Fruit fly (Drosophila melanogaster) whole organism, embryonic: Measurements from ENCODE around the gene Ir68b.

Source experiments
- BtbVII ChIP-seq: fragments of 200-800 bp; sonication (Bioruptor generic); optimal IDR thresholded peaks from 3 replicates; lab custom pipeline; 2017; ENCODE audit warnings: missing biosample characterization, mild to moderate bottlenecking, missing genetic modification characterization
- CG11456 ChIP-seq: fragments of 200-800 bp; sonication (Bioruptor generic); IDR thresholded peaks from 3 replicates; pipeline ENCODE4 v1.3.6; 2022; ENCODE audit warnings: missing biosample characterization, missing genetic modification characterization
- CG12071 ChIP-seq: fragments of 200-800 bp; sonication (Bioruptor generic); optimal IDR thresholded peaks from 3 replicates; lab custom pipeline; 2018; ENCODE audit warnings: missing biosample characterization, mild to moderate bottlenecking, missing genetic modification characterization
- CG12155 ChIP-seq: fragments of 200-800 bp; sonication (Bioruptor generic); optimal IDR thresholded peaks from 3 replicates; lab custom pipeline; 2016; ENCODE audit warnings: missing biosample characterization, missing genetic modification characterization
- CG12219 ChIP-seq: fragments of 200-800 bp; sonication (Bioruptor generic); optimal IDR thresholded peaks from 3 replicates; lab custom pipeline; 2018; ENCODE audit warnings: missing biosample characterization, mild to moderate bottlenecking, missing genetic modification characterization
- CG12391 ChIP-seq: fragments of 200-800 bp; sonication (Bioruptor generic); optimal IDR thresholded peaks from 3 replicates; lab custom pipeline; 2018; ENCODE audit warnings: missing biosample characterization, mild to moderate bottlenecking, missing genetic modification characterization, moderate library complexity
- CG13894 ChIP-seq: fragments of 200-800 bp; sonication (Bioruptor generic); optimal IDR thresholded peaks from 3 replicates; lab custom pipeline; 2018; ENCODE audit warnings: missing biosample characterization, mild to moderate bottlenecking, missing genetic modification characterization, moderate library complexity
- CG1529 ChIP-seq: fragments of 200-800 bp; sonication (Bioruptor generic); optimal IDR thresholded peaks from 3 replicates; lab custom pipeline; 2018; ENCODE audit warnings: missing biosample characterization, missing genetic modification characterization
- CG1603 ChIP-seq: fragments of 200-800 bp; sonication (Bioruptor generic); optimal IDR thresholded peaks from 2 replicates; lab custom pipeline; 2019; ENCODE audit warnings: missing biosample characterization, mild to moderate bottlenecking, missing genetic modification characterization, moderate library complexity
- CG17361 ChIP-seq: fragments of 200-800 bp; sonication (Bioruptor generic); IDR thresholded peaks from 3 replicates; pipeline ENCODE4 v1.3.6; 2022; ENCODE audit warnings: missing biosample characterization, missing genetic modification characterization
- CG1792 ChIP-seq: fragments of 200-800 bp; sonication (Bioruptor generic); optimal IDR thresholded peaks from 2 replicates; lab custom pipeline; 2016; ENCODE audit warnings: missing biosample characterization, missing genetic modification characterization
- CG18011 ChIP-seq: fragments of 200-800 bp; sonication (Bioruptor generic); optimal IDR thresholded peaks from 2 replicates; lab custom pipeline; 2017; ENCODE audit warnings: missing biosample characterization, missing genetic modification characterization, mild to moderate bottlenecking, moderate library complexity, missing genotype
- CG18619 ChIP-seq: fragments of 200-800 bp; sonication (Bioruptor generic); optimal IDR thresholded peaks from 3 replicates; lab custom pipeline; 2017; ENCODE audit warnings: missing biosample characterization, mild to moderate bottlenecking, missing genetic modification characterization
- CG2678 ChIP-seq: fragments of 200-800 bp; sonication (Bioruptor generic); optimal IDR thresholded peaks from 3 replicates; lab custom pipeline; 2019; ENCODE audit warnings: missing biosample characterization, mild to moderate bottlenecking, missing genetic modification characterization, moderate library complexity
- CG2889 ChIP-seq: fragments of 200-800 bp; sonication (Bioruptor generic); IDR thresholded peaks from 3 replicates; pipeline ENCODE4 v1.3.6; 2022; ENCODE audit warnings: missing biosample characterization, missing genetic modification characterization
- CG30020 ChIP-seq: fragments of 200-800 bp; optimal IDR thresholded peaks from 2 replicates; lab custom pipeline; 2019; ENCODE audit warnings: missing biosample characterization, mild to moderate bottlenecking, missing genetic modification characterization, moderate library complexity
- CG3065 ChIP-seq: fragments of 200-800 bp; sonication (Bioruptor generic); optimal IDR thresholded peaks from 2 replicates; lab custom pipeline; 2016; ENCODE audit warnings: missing biosample characterization, missing genetic modification characterization
- CG3281 ChIP-seq: fragments of 200-800 bp; sonication (Bioruptor generic); optimal IDR thresholded peaks from 3 replicates; lab custom pipeline; 2017; ENCODE audit warnings: missing biosample characterization, mild to moderate bottlenecking, missing genetic modification characterization
- CG3838 ChIP-seq: fragments of 200-800 bp; sonication (Bioruptor generic); optimal IDR thresholded peaks from 3 replicates; lab custom pipeline; 2016; ENCODE audit warnings: missing biosample characterization, missing genetic modification characterization
- CG43689 ChIP-seq: fragments of 200-800 bp; sonication (Bioruptor generic); IDR thresholded peaks from 2 replicates; pipeline ENCODE4 v1.3.6; 2022; ENCODE audit warnings: missing biosample characterization, missing genetic modification characterization
- CG4617 ChIP-seq: fragments of 200-800 bp; sonication (Bioruptor generic); optimal IDR thresholded peaks from 3 replicates; lab custom pipeline; 2016; ENCODE audit warnings: missing biosample characterization, missing genetic modification characterization, borderline replicate concordance
- CG6689 ChIP-seq: fragments of 200-800 bp; sonication (Bioruptor generic); IDR thresholded peaks from 2 replicates; pipeline ENCODE4 v1.3.6; 2022; ENCODE audit warnings: missing biosample characterization, missing genetic modification characterization
- CG6765 ChIP-seq: fragments of 200-800 bp; sonication (Bioruptor generic); optimal IDR thresholded peaks from 3 replicates; lab custom pipeline; 2017; ENCODE audit warnings: missing biosample characterization, mild to moderate bottlenecking, missing genetic modification characterization
- CG6813 ChIP-seq: fragments of 200-800 bp; sonication (Bioruptor generic); optimal IDR thresholded peaks from 2 replicates; lab custom pipeline; 2017; ENCODE audit warnings: missing biosample characterization, missing genetic modification characterization, mild to moderate bottlenecking, moderate library complexity, missing genetic modification reagents
- CG6854 ChIP-seq: fragments of 200-800 bp; sonication (Bioruptor generic); optimal IDR thresholded peaks from 3 replicates; lab custom pipeline; 2017; ENCODE audit warnings: missing biosample characterization, mild to moderate bottlenecking, missing genetic modification characterization
- CG9437 ChIP-seq: fragments of 200-800 bp; sonication (Bioruptor generic); optimal IDR thresholded peaks from 2 replicates; lab custom pipeline; 2018; ENCODE audit warnings: missing biosample characterization, mild to moderate bottlenecking, missing genetic modification characterization
- CG9727 ChIP-seq: fragments of 200-800 bp; sonication (Bioruptor generic); optimal IDR thresholded peaks from 3 replicates; lab custom pipeline; 2017; ENCODE audit warnings: missing biosample characterization, mild to moderate bottlenecking, missing genetic modification characterization
- CTCF ChIP-seq: fragments of 200-800 bp; sonication (Bioruptor generic); optimal IDR thresholded peaks from 2 replicates; lab custom pipeline; 2017; ENCODE audit warnings: missing biosample characterization, mild to moderate bottlenecking, missing genetic modification characterization, moderate library complexity
- Doc2 ChIP-seq: fragments of 200-800 bp; sonication (Bioruptor generic); IDR thresholded peaks from 2 replicates; pipeline ENCODE4 v1.3.6; 2022; ENCODE audit warnings: missing biosample characterization, missing genetic modification characterization
- Gsc ChIP-seq: fragments of 200-800 bp; sonication (Bioruptor generic); IDR thresholded peaks from 2 replicates; pipeline ENCODE4 v1.3.6; 2022; ENCODE audit warnings: missing biosample characterization, missing genetic modification characterization
- HmgD ChIP-seq: fragments of 200-800 bp; sonication (Bioruptor generic); optimal IDR thresholded peaks from 3 replicates; lab custom pipeline; 2016; ENCODE audit warnings: missing biosample characterization, missing genetic modification characterization
- Lim3 ChIP-seq: fragments of 200-800 bp; sonication (Bioruptor generic); IDR thresholded peaks from 2 replicates; pipeline ENCODE4 v1.3.6; 2022; ENCODE audit warnings: missing biosample characterization, missing genetic modification characterization
- MBD-R2 ChIP-seq: fragments of 200-800 bp; sonication (Bioruptor generic); IDR thresholded peaks from 2 replicates; pipeline ENCODE4 v1.3.6; 2022; ENCODE audit warnings: missing biosample characterization, missing genetic modification characterization
- Mad ChIP-seq: fragments of 200-800 bp; sonication (Bioruptor generic); optimal IDR thresholded peaks from 2 replicates; lab custom pipeline; 2016; ENCODE audit warnings: missing biosample characterization, missing genetic modification characterization
- Meics ChIP-seq: fragments of 200-800 bp; sonication (Bioruptor generic); optimal IDR thresholded peaks from 2 replicates; lab custom pipeline; 2017; ENCODE audit warnings: missing biosample characterization, mild to moderate bottlenecking, missing genetic modification characterization
- Nf-YA ChIP-seq: fragments of 200-800 bp; sonication (Bioruptor generic); IDR thresholded peaks from 2 replicates; pipeline ENCODE4 v1.3.6; 2022; ENCODE audit warnings: missing biosample characterization, missing genetic modification characterization
- Poxn ChIP-seq: fragments of 200-800 bp; sonication (Bioruptor generic); IDR thresholded peaks from 2 replicates; pipeline ENCODE4 v1.3.6; 2022; ENCODE audit warnings: missing biosample characterization, missing genetic modification characterization
- ash1 ChIP-seq: fragments of 200-800 bp; sonication (Bioruptor generic); optimal IDR thresholded peaks from 2 replicates; lab custom pipeline; 2018; ENCODE audit warnings: missing biosample characterization, mild to moderate bottlenecking, missing genetic modification characterization
- chinmo ChIP-seq: fragments of 200-800 bp; sonication (Bioruptor generic); IDR thresholded peaks from 4 replicates; pipeline ENCODE4 v1.3.6; 2022; ENCODE audit warnings: missing biosample characterization, missing genetic modification characterization; ENCODE audit not compliant: partially characterized antibody
- chm ChIP-seq: fragments of 200-800 bp; sonication (Bioruptor generic); IDR thresholded peaks from 2 replicates; pipeline ENCODE4 v1.3.6; 2022; ENCODE audit warnings: missing biosample characterization, missing genetic modification characterization
- ci ChIP-seq: fragments of 200-800 bp; sonication (Bioruptor generic); IDR thresholded peaks from 3 replicates; pipeline ENCODE4 v1.3.6; 2022; ENCODE audit warnings: missing biosample characterization, missing genetic modification characterization
- dmrt99B ChIP-seq: fragments of 200-800 bp; sonication (Bioruptor generic); optimal IDR thresholded peaks from 2 replicates; lab custom pipeline; 2018; ENCODE audit warnings: missing biosample characterization, mild to moderate bottlenecking, missing genetic modification characterization, moderate library complexity
- eyg ChIP-seq: fragments of 200-800 bp; sonication (Bioruptor generic); optimal IDR thresholded peaks from 3 replicates; lab custom pipeline; 2016; ENCODE audit warnings: missing biosample characterization, missing genetic modification characterization
- gem ChIP-seq: fragments of 200-800 bp; sonication (Bioruptor generic); optimal IDR thresholded peaks from 2 replicates; lab custom pipeline; 2019; ENCODE audit warnings: missing biosample characterization, mild to moderate bottlenecking, missing genetic modification characterization, moderate library complexity
- ind ChIP-seq: fragments of 200-800 bp; sonication (Bioruptor generic); optimal IDR thresholded peaks from 3 replicates; lab custom pipeline; 2016; ENCODE audit warnings: missing biosample characterization, missing genetic modification characterization
- jumu ChIP-seq: fragments of 200-800 bp; sonication (Bioruptor generic); optimal IDR thresholded peaks from 3 replicates; lab custom pipeline; 2016; ENCODE audit warnings: missing biosample characterization, missing genetic modification characterization
- luna ChIP-seq: fragments of 200-800 bp; sonication (Bioruptor generic); optimal IDR thresholded peaks from 2 replicates; lab custom pipeline; 2016; ENCODE audit warnings: missing biosample characterization, missing genetic modification characterization
- odd ChIP-seq: fragments of 200-800 bp; sonication (Bioruptor generic); optimal IDR thresholded peaks from 2 replicates; lab custom pipeline; 2017; ENCODE audit warnings: missing biosample characterization, mild to moderate bottlenecking, missing genetic modification characterization
- ssp ChIP-seq: fragments of 200-800 bp; sonication (Bioruptor generic); IDR thresholded peaks from 2 replicates; pipeline ENCODE4 v1.3.6; 2022; ENCODE audit warnings: missing biosample characterization, missing genetic modification characterization
- sug ChIP-seq: fragments of 200-800 bp; optimal IDR thresholded peaks from 2 replicates; lab custom pipeline; 2019; ENCODE audit warnings: missing biosample characterization, mild to moderate bottlenecking, missing genetic modification characterization, moderate library complexity

The Ir68b gene

DNA sequence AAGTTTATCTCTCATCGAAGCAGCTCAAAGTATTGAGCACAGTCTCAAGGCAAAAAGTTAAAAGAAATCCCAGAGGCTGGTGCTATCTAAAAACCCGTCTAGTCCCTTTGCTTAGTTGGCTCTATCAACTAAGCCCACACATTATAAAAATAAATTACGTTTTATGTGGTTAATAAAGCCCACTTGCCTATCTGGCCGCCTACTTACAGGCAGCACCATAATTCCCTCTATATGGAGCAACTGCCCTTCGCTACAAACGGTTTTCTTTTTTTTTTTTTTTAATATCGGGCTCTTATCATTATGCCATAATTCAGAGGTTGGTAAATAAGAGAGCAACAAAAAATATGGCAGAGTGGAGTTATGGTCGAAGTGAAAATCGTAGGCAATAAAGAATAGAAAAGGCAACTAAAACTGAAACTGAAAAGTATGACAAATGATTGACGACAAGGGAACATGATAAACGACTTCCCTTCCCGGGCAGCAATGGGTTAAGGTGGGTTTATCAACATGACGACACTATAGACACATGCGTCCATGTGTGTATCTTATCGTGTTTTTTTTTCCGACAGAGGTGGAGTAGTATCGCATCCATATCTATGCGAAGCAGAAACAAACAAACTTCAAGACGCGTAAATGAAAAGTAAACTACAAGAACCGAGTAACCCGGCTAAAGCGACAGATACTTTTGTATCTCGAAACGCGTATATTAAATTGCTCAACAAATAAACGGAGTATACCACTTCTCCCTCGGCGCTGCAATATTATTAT is 48.5 kb downstream of the Ir68b start (continued):
- TF ChIP-seq Poxn (GFP tag; lab: Robert Waterston, UW) = no peak
- peak; percentile 27 for TF ChIP-seq CTCF (GFP tag; lab: Kevin White, UChicago)
- peak; percentile 6 for TF ChIP-seq sug (tag; lab: Kevin White, UChicago)
- no peak for TF ChIP-seq Mad (GFP tag; lab: Kevin White, UChicago)
- peak; percentile 14; the same call in 1 of the 2 replicates for TF ChIP-seq MBD-R2 (GFP tag; lab: Robert Waterston, UW)
- no peak for TF ChIP-seq Nf-YA
- no peak for TF ChIP-seq CG12219 (GFP tag; lab: Kevin White, UChicago)
- TF ChIP-seq CG6689 (GFP tag; lab: Robert Waterston, UW) = no peak
- TF ChIP-seq CG12071 (GFP tag; lab: Kevin White, UChicago) = peak; percentile 35
- TF ChIP-seq CG1529 = peak; percentile 4
- no peak for TF ChIP-seq CG11456 (GFP tag; lab: Robert Waterston, UW)
- TF ChIP-seq CG18011 (GFP tag; lab: Kevin White, UChicago) = no peak
- TF ChIP-seq ind (GFP tag; lab: Kevin White, UChicago) = no peak
- TF ChIP-seq Doc2 (GFP tag; lab: Robert Waterston, UW) = no peak
- peak; percentile 33 for TF ChIP-seq CG13894 (tag; lab: Kevin White, UChicago)
- TF ChIP-seq CG9727 (GFP tag; lab: Kevin White, UChicago) = peak; percentile 23
- TF ChIP-seq CG1603 = peak; percentile 16
- peak; percentile 41; the same call in 2 of the 3 replicates for TF ChIP-seq ci (GFP tag; lab: Robert Waterston, UW)
- TF ChIP-seq chm = no peak
- no peak for TF ChIP-seq gem (tag; lab: Kevin White, UChicago)
- TF ChIP-seq CG30020 (tag; lab: Kevin White, UChicago) = no peak
- TF ChIP-seq CG1792 (GFP tag; lab: Kevin White, UChicago) = no peak
- TF ChIP-seq luna = no peak
- no peak for TF ChIP-seq HmgD
- TF ChIP-seq chinmo = 0 out of 4 replicates have a peak, but pooled peaks have one; percentile 10
- no peak for TF ChIP-seq CG18619 (GFP tag; lab: Kevin White, UChicago)
- no peak for TF ChIP-seq CG4617 (GFP tag; lab: Kevin White, UChicago)
- TF ChIP-seq CG43689 (GFP tag; lab: Robert Waterston, UW) = no peak
- TF ChIP-seq CG2678 (tag; lab: Kevin White, UChicago) = peak; percentile 50
- no peak for TF ChIP-seq Gsc (GFP tag; lab: Robert Waterston, UW)
- TF ChIP-seq ash1 (GFP tag; lab: Kevin White, UChicago) = no peak
- TF ChIP-seq CG3281 = peak; percentile 9
- TF ChIP-seq CG6854 (GFP tag; lab: Kevin White, UChicago) = peak; percentile 25
- no peak for TF ChIP-seq CG3065 (GFP tag; lab: Kevin White, UChicago)
- peak; percentile 61 for TF ChIP-seq odd (GFP tag; lab: Kevin White, UChicago)
- no peak for TF ChIP-seq CG2889
- no peak for TF ChIP-seq ssp (GFP tag; lab: Robert Waterston, UW)
- TF ChIP-seq CG17361 (GFP tag; lab: Robert Waterston, UW) = 0 out of 3 replicates have a peak, but pooled peaks have one; percentile 12
- TF ChIP-seq Lim3 (GFP tag; lab: Robert Waterston, UW) = no peak
- no peak for TF ChIP-seq dmrt99B
- TF ChIP-seq CG6813 (GFP tag; lab: Kevin White, UChicago) = peak; percentile 23
- no peak for TF ChIP-seq CG12391 (tag; lab: Kevin White, UChicago)
- TF ChIP-seq Meics (GFP tag; lab: Kevin White, UChicago) = no peak
- TF ChIP-seq BtbVII (GFP tag; lab: Kevin White, UChicago) = peak; percentile 43
- TF ChIP-seq CG12155 (GFP tag; lab: Kevin White, UChicago) = no peak
- TF ChIP-seq CG6765 = no peak
- TF ChIP-seq CG9437 (GFP tag; lab: Kevin White, UChicago) = no peak
- no peak for TF ChIP-seq CG3838 (GFP tag; lab: Kevin White, UChicago)
- TF ChIP-seq jumu = no peak
- TF ChIP-seq eyg = no peak
